Worm (Caenorhabditis elegans) whole organism, young adult: Measurements from ENCODE around the gene B0001.4.

Experiments
- B0019.2 ChIP-seq: fragments of 200-800 bp; sonication (Bioruptor generic); conservative IDR thresholded peaks from 2 replicates; pipeline ENCODE4 v1.3.6; 2022; ENCODE audit warnings: missing genetic modification reagents, missing genetic modification characterization, missing compliant biosample characterization
- B0261.1 ChIP-seq: sonication (generic microtip); optimal IDR thresholded peaks from 2 replicates; lab custom pipeline; 2016; ENCODE audit warnings: mild to moderate bottlenecking, missing genetic modification characterization, moderate library complexity, missing compliant biosample characterization
- D2030.7 ChIP-seq: fragments of 200-800 bp; sonication (Bioruptor generic); IDR thresholded peaks from 2 replicates; pipeline ENCODE4 v1.3.6; 2022; ENCODE audit warnings: missing genetic modification reagents, missing genetic modification characterization, missing compliant biosample characterization
- F10E7.11 ChIP-seq: sonication (generic microtip); optimal IDR thresholded peaks from 2 replicates; lab custom pipeline; 2017; ENCODE audit warnings: mild to moderate bottlenecking, missing genetic modification characterization, moderate library complexity, missing compliant biosample characterization
- F33H1.4 ChIP-seq: fragments of 200-800 bp; sonication (Bioruptor generic); IDR thresholded peaks from 2 replicates; pipeline ENCODE4 v1.3.6; 2022; ENCODE audit warnings: missing genetic modification reagents, missing genetic modification characterization, missing compliant biosample characterization
- F49E8.2 ChIP-seq: sonication (generic microtip); optimal IDR thresholded peaks from 3 replicates; lab custom pipeline; 2017; ENCODE audit warnings: missing genetic modification characterization, mild to moderate bottlenecking, missing compliant biosample characterization, antibody characterized with exemption, moderate library complexity; ENCODE audit not compliant: insufficient read depth
- K11D2.4 ChIP-seq: fragments of 200-800 bp; sonication (Bioruptor generic); IDR thresholded peaks from 2 replicates; pipeline ENCODE4 v1.3.6; 2022; ENCODE audit warnings: missing genetic modification reagents, missing genetic modification characterization, missing compliant biosample characterization
- Y53G8AR.9 ChIP-seq: fragments of 200-800 bp; sonication (Bioruptor generic); conservative IDR thresholded peaks from 2 replicates; pipeline ENCODE4 v1.3.6; 2022; ENCODE audit warnings: missing genetic modification reagents, missing genetic modification characterization, missing compliant biosample characterization
- Y56A3A.18 ChIP-seq: fragments of 200-800 bp; sonication (Bioruptor generic); IDR thresholded peaks from 2 replicates; pipeline ENCODE4 v1.3.6; 2022; ENCODE audit warnings: missing genetic modification reagents, missing genetic modification characterization, missing compliant biosample characterization
- atf-7 ChIP-seq: sonication (generic microtip); optimal IDR thresholded peaks from 2 replicates; lab custom pipeline; 2017; ENCODE audit warnings: mild to moderate bottlenecking, missing genetic modification characterization, missing compliant biosample characterization
- athp-1 ChIP-seq: sonication (generic microtip); optimal IDR thresholded peaks from 2 replicates; lab custom pipeline; 2017; ENCODE audit warnings: mild to moderate bottlenecking, missing genetic modification characterization, missing compliant biosample characterization
- cebp-1 ChIP-seq, 2 experiments: fragments of 200-800 bp in 1 of 2; sonication (Bioruptor generic) in 1 of 2; sonication (generic microtip) in 1 of 2; IDR thresholded peaks in 1 of 2; optimal IDR thresholded peaks in 1 of 2; 2 replicates each; pipeline versions ENCODE4 v1.3.6 to Lab custom; 2017 to 2022; ENCODE audit warnings: missing compliant biosample characterization in 2 of 2, missing genetic modification characterization in 2 of 2, mild to moderate bottlenecking in 1 of 2, missing genetic modification reagents in 1 of 2, moderate library complexity in 1 of 2
- cebp-2 ChIP-seq: fragments of 200-800 bp; sonication (Bioruptor generic); IDR thresholded peaks from 2 replicates; pipeline ENCODE4 v1.3.6; 2022; ENCODE audit warnings: missing genetic modification characterization, missing compliant biosample characterization
- egl-18 ChIP-seq: fragments of 200-800 bp; sonication (Bioruptor generic); IDR thresholded peaks from 2 replicates; pipeline ENCODE4 v1.3.6; 2022; ENCODE audit warnings: missing genetic modification reagents, missing genetic modification characterization, missing compliant biosample characterization
- him-1 ChIP-seq: sonication (generic microtip); optimal IDR thresholded peaks from 2 replicates; lab custom pipeline; 2016; ENCODE audit warnings: missing genotype, missing genetic modification reagents, missing genetic modification characterization, missing compliant biosample characterization
- hmg-1.2 ChIP-seq: fragments of 200-800 bp; sonication (Bioruptor generic); IDR thresholded peaks from 2 replicates; pipeline ENCODE4 v1.3.6; 2022; ENCODE audit warnings: missing genetic modification reagents, missing genetic modification characterization, missing compliant biosample characterization
- let-607 ChIP-seq, 2 experiments: fragments of 200-800 bp in 1 of 2; sonication (Bioruptor generic) in 1 of 2; sonication (generic microtip) in 1 of 2; optimal IDR thresholded peaks; 2 replicates each; lab custom pipeline; 2016 to 2018; ENCODE audit warnings: mild to moderate bottlenecking in 2 of 2, missing compliant biosample characterization in 2 of 2, missing genetic modification characterization in 2 of 2, moderate library complexity in 2 of 2, missing genotype in 1 of 2
- lsl-1 ChIP-seq: fragments of 200-800 bp; sonication (Bioruptor generic); optimal IDR thresholded peaks from 2 replicates; lab custom pipeline; 2018; ENCODE audit warnings: mild to moderate bottlenecking, missing genetic modification characterization, moderate library complexity, missing compliant biosample characterization
- lsy-27 ChIP-seq: sonication (generic microtip); optimal IDR thresholded peaks from 2 replicates; lab custom pipeline; 2017; ENCODE audit warnings: missing genetic modification characterization, mild to moderate bottlenecking, missing compliant biosample characterization, antibody characterized with exemption, missing genotype, borderline replicate concordance; ENCODE audit not compliant: insufficient read depth
- madf-10 ChIP-seq: sonication (generic microtip); optimal IDR thresholded peaks from 2 replicates; lab custom pipeline; 2016; ENCODE audit warnings: mild to moderate bottlenecking, missing genetic modification characterization, missing compliant biosample characterization
- madf-6 ChIP-seq: fragments of 200-800 bp; sonication (Bioruptor generic); IDR thresholded peaks from 2 replicates; pipeline ENCODE4 v1.3.6; 2022; ENCODE audit warnings: missing genetic modification reagents, missing genetic modification characterization, missing compliant biosample characterization
- madf-8 ChIP-seq: fragments of 200-800 bp; sonication (Bioruptor generic); conservative IDR thresholded peaks from 2 replicates; pipeline ENCODE4 v1.3.6; 2022; ENCODE audit warnings: missing genetic modification reagents, missing genetic modification characterization, missing compliant biosample characterization
- mes-4 ChIP-seq: sonication (generic microtip); optimal IDR thresholded peaks from 2 replicates; lab custom pipeline; 2016; ENCODE audit warnings: missing genotype, missing genetic modification characterization, missing compliant biosample characterization
- nfya-2 ChIP-seq: fragments of 200-800 bp; sonication (Bioruptor generic); IDR thresholded peaks from 2 replicates; pipeline ENCODE4 v1.3.6; 2022; ENCODE audit warnings: missing genetic modification reagents, missing genetic modification characterization, missing compliant biosample characterization
- nhr-80 ChIP-seq: sonication (generic microtip); optimal IDR thresholded peaks from 2 replicates; lab custom pipeline; 2016; ENCODE audit warnings: missing genetic modification characterization, missing compliant biosample characterization
- sea-2 ChIP-seq: fragments of 200-800 bp; sonication (Bioruptor generic); IDR thresholded peaks from 2 replicates; pipeline ENCODE4 v1.3.6; 2022; ENCODE audit warnings: missing genetic modification characterization, missing compliant biosample characterization
- snpc-1.3 ChIP-seq: sonication (generic microtip); optimal IDR thresholded peaks from 2 replicates; lab custom pipeline; 2017; ENCODE audit warnings: missing genetic modification characterization, mild to moderate bottlenecking, missing compliant biosample characterization, antibody characterized with exemption, moderate library complexity, missing genotype, missing genetic modification reagents; ENCODE audit not compliant: insufficient read depth
- snpc-4 ChIP-seq, 5 experiments: fragments of 150-350 bp in 1 of 5; sonication (generic microtip) in 4 of 5; optimal IDR thresholded peaks; 2 replicates each; lab custom pipeline; 2014 to 2018; ENCODE audit warnings: missing genetic modification characterization in 5 of 5, missing biosample characterization in 3 of 5, antibody characterized with exemption in 2 of 5, mild to moderate bottlenecking in 2 of 5, missing compliant biosample characterization in 2 of 5, missing genotype in 2 of 5, moderate library complexity in 2 of 5, missing genetic modification reagents in 1 of 5
- xnd-1 ChIP-seq: sonication (generic microtip); optimal IDR thresholded peaks from 2 replicates; lab custom pipeline; 2016; ENCODE audit warnings: missing genotype, missing genetic modification reagents, missing genetic modification characterization, missing compliant biosample characterization

The B0001.4 gene

DNA sequence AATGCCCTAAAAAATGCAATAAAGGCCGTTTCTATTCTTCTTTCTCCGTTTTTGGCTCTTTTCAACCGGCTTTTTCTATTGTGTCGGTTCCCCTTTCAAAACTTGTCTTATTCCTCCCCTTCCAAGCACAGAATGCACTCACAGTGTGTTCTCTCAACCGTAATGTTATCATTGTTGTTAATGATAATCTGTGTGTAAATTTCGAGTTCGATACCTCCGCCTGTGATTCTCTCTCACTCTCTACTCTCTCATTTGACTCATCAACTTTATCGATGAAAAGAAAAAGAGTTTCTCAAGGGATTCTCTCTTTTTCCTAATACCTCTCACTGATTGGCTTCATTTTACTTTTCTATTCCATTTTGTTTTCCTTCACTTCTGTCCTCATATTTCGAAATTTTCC is 9.3 kb downstream of the B0001.4 start:
- TF ChIP-seq Y56A3A.18 (GFP tag; lab: Robert Waterston, UW) (no peak), atf-7 (no peak), lsl-1 (GFP tag; lab: Kevin White, UChicago) (no peak), cebp-1 (GFP tag; IDR thresholded peaks at IDR 0.05; lab: Robert Waterston, UW) (no peak), cebp-1 (tag; optimal IDR thresholded peaks at IDR 0.05; lab: Kevin White, UChicago) (peak; percentile 6), nfya-2 (GFP tag; lab: Robert Waterston, UW) (no peak), cebp-2 (0 out of 2 replicates have a peak, but pooled peaks have one; percentile 10), nhr-80 (tag; lab: Kevin White, UChicago) (peak; percentile 67), K11D2.4 (GFP tag; lab: Robert Waterston, UW) (no peak), snpc-1.3 (no peak)

DNA sequence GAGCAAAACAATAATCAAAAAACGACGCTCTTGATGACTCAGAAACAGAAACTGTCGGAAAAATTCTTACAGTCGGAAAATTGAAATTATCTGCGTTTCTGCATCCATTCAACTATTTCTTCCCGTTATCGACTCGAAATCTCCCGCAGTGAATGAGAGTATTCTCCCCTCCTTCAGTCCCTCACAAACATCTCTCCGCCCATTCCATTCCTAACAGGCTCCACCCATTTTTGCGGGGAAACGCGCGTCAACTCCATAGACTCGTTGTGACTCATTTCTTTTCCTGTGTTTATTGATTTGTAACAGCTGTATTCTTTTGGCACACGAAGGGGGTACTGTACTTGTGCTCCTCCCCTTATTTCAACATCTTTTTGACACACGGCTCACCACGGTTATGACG is 10.2 kb downstream of the B0001.4 start:
- TF ChIP-seq lsl-1 (GFP tag; lab: Kevin White, UChicago) (no peak), cebp-2 (0 out of 2 replicates have a peak, but pooled peaks have one; percentile 41), cebp-1 (GFP tag; IDR thresholded peaks at IDR 0.05; lab: Robert Waterston, UW) (0 out of 2 replicates have a peak, but pooled peaks have one; percentile 24), cebp-1 (tag; optimal IDR thresholded peaks at IDR 0.05; lab: Kevin White, UChicago) (peak; percentile 59)

- TF ChIP-seq madf-8 (GFP tag; lab: Robert Waterston, UW) (peak; percentile 43; the same call in 1 of the 2 replicates), Y53G8AR.9 (GFP tag; lab: Robert Waterston, UW) (no peak), B0261.1 (tag; lab: Kevin White, UChicago) (no peak), F10E7.11 (tag; lab: Kevin White, UChicago) (no peak), F49E8.2 (tag; lab: Kevin White, UChicago) (peak; percentile 18), madf-6 (GFP tag; lab: Robert Waterston, UW) (peak; percentile 74), him-1 (tag; lab: Kevin White, UChicago) (peak; percentile 30), xnd-1 (tag; lab: Kevin White, UChicago) (peak; percentile 67), D2030.7 (peak; percentile 33; the same call in 1 of the 2 replicates), athp-1 (tag; lab: Kevin White, UChicago) (no peak), egl-18 (GFP tag; lab: Robert Waterston, UW) (no peak), hmg-1.2 (no peak), F33H1.4 (GFP tag; lab: Robert Waterston, UW) (peak; percentile 83), B0019.2 (GFP tag; lab: Robert Waterston, UW) (no peak), mes-4 (tag; lab: Kevin White, UChicago) (no peak), madf-10 (tag; lab: Kevin White, UChicago) (no peak), sea-2 (GFP tag; lab: Robert Waterston, UW) (no peak), let-607 (tag; optimal IDR thresholded peaks at IDR 0.05; lab: Kevin White, UChicago) (no peak), lsy-27 (tag; lab: Kevin White, UChicago) (no peak), lsl-1 (GFP tag; lab: Kevin White, UChicago) (peak; percentile 90), snpc-4 (GFP tag; optimal IDR thresholded peaks at IDR 0.05; lab: Kevin White, UChicago) (no peak), snpc-4 (tag; optimal IDR thresholded peaks at IDR 0.05; lab: Kevin White, UChicago) (no peak)
- TF ChIP-seq, all 124 proteins: peak for 8
Measured at ce11 chrIV:12126740-12127472, 11.1 kb downstream of the B0001.4 start.
